Fruit fly (Drosophila melanogaster): ENCODE data around the gene mldr.

DNA sequence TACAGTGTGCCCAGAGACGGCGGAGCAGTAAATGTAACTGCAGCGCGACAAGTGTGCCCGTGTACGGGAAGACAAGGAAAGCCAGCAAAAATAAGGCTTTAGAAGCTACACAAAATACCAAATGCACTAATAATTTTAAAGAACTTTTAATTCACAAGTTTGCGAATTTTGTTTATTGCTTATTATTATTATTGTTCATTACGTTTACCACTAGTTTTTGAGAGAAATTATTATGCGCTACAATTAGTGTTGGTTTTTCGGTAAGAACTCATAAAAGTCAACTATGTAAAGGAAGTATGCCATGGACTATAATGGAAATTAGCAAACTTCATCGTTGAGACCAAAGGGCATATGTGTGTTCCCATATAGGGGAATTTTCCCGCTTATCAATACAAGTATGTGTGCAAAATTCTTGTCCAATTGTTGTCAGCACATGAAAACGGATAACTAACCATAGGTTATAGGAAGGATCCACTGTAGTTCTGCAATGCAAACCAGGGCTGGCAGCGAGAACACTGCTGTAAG, 23.9 kb upstream of the mldr start, which contains the start of gene schlank:
- no peak for TF ChIP-seq usp (GFP tag; optimal IDR thresholded peaks at IDR 0.05)
- TF ChIP-seq Dll (optimal IDR thresholded peaks at IDR 0.05) = no peak
- TF ChIP-seq CG8478 (optimal IDR thresholded peaks at IDR 0.05) = no peak
- no peak for TF ChIP-seq psq (optimal IDR thresholded peaks at IDR 0.05)

Measured in whole organism.